Worm (Caenorhabditis elegans): ENCODE data around the gene F20D6.12.

ce11 chrV:8144515-8144914, 45.4 kb downstream of the F20D6.12 start:
- TF ChIP-seq sptf-1 (tag; optimal IDR thresholded peaks at IDR 0.05) (no peak), nhr-12 (tag; optimal IDR thresholded peaks at IDR 0.05) (no peak), drap-1 (GFP tag; optimal IDR thresholded peaks at IDR 0.05) (no peak), ceh-39 (tag; optimal IDR thresholded peaks at IDR 0.05) (no peak), nhr-2 (tag; optimal IDR thresholded peaks at IDR 0.05) (no peak), unc-62 (GFP tag; optimal IDR thresholded peaks at IDR 0.05) (no peak), flh-1 (GFP tag; optimal IDR thresholded peaks at IDR 0.05) (no peak), unc-39 (tag; optimal IDR thresholded peaks at IDR 0.05) (no peak)

Measured in whole organism, mixed stage, embryonic.